Worm (Caenorhabditis elegans) whole organism, mixed stage, embryonic: Measurements from ENCODE around the gene vha-14.

ENCODE experiments used
- drap-1 ChIP-seq: fragments of 200-800 bp; sonication (Bioruptor generic); optimal IDR thresholded peaks from 3 replicates; lab custom pipeline; 2018; ENCODE audit warnings: mild to moderate bottlenecking, missing genetic modification characterization, missing compliant biosample characterization
- ham-2 ChIP-seq: fragments of 200-800 bp; sonication (Bioruptor generic); optimal IDR thresholded peaks from 2 replicates; lab custom pipeline; 2018; ENCODE audit warnings: mild to moderate bottlenecking, missing genetic modification characterization, missing compliant biosample characterization
- lin-13 ChIP-seq: fragments of 150-350 bp; optimal IDR thresholded peaks from 2 replicates; lab custom pipeline; 2014; ENCODE audit warnings: missing biosample characterization, missing genetic modification characterization
- nhr-2 ChIP-seq: fragments of 150-350 bp; optimal IDR thresholded peaks from 2 replicates; lab custom pipeline; 2014; ENCODE audit warnings: missing biosample characterization, missing genetic modification characterization
- pha-4 ChIP-seq: fragments of 150-350 bp; optimal IDR thresholded peaks from 2 replicates; lab custom pipeline; 2018; ENCODE audit warnings: missing biosample characterization, missing genetic modification reagents, missing genetic modification characterization
- snpc-4 ChIP-seq: fragments of 150-350 bp; optimal IDR thresholded peaks from 2 replicates; lab custom pipeline; 2014; ENCODE audit warnings: missing biosample characterization, missing genetic modification characterization
- tbx-8 ChIP-seq: fragments of 200-800 bp; sonication (Bioruptor generic); optimal IDR thresholded peaks from 2 replicates; lab custom pipeline; 2018; ENCODE audit warnings: mild to moderate bottlenecking, missing genetic modification characterization, moderate library complexity, missing compliant biosample characterization
- unc-62 ChIP-seq: fragments of 150-350 bp; optimal IDR thresholded peaks from 2 replicates; lab custom pipeline; 2014; ENCODE audit warnings: missing biosample characterization, missing genetic modification reagents, missing genetic modification characterization
- ztf-11 ChIP-seq: fragments of 150-350 bp; optimal IDR thresholded peaks from 2 replicates; lab custom pipeline; 2014; ENCODE audit warnings: missing biosample characterization, missing genetic modification characterization

- TF ChIP-seq unc-62 (no peak), snpc-4 (no peak), drap-1 (no peak), ztf-11 (tag; lab: Kevin White, UChicago) (no peak), tbx-8 (no peak), lin-13 (no peak), ham-2 (no peak), pha-4 (tag; lab: Kevin White, UChicago) (no peak), nhr-2 (tag; lab: Kevin White, UChicago) (no peak)
Observed at ce11 chrIII:9488431-9488830, 19.5 kb upstream of the vha-14 start, which contains the start of gene nlp-36.
